Fruit fly (Drosophila melanogaster): Measurements from ENCODE around the gene CG14109.

CG14109 gene

dm6 chr3L:13425571-13425970, 15.1 kb upstream of the CG14109 start, which contains the start of gene CG14106:
CG14106 (minus strand) TSS chr3L:13425671.
- TF ChIP-seq gcm2 (GFP tag; optimal IDR thresholded peaks at IDR 0.05) (no peak), CG43689 (GFP tag; IDR thresholded peaks at IDR 0.05) (no peak), CG6689 (GFP tag; IDR thresholded peaks at IDR 0.05) (no peak), CG2889 (GFP tag; IDR thresholded peaks at IDR 0.05) (no peak), CG17361 (GFP tag; IDR thresholded peaks at IDR 0.05) (no peak), CG31365 (tag; optimal IDR thresholded peaks at IDR 0.05) (no peak), ro (GFP tag; IDR thresholded peaks at IDR 0.05) (no peak), jing (GFP tag; optimal IDR thresholded peaks at IDR 0.05) (no peak), CG11247 (GFP tag; IDR thresholded peaks at IDR 0.05) (no peak), so (GFP tag; IDR thresholded peaks at IDR 0.05) (no peak), onecut (GFP tag; IDR thresholded peaks at IDR 0.05) (no peak), CG8290 (GFP tag; optimal IDR thresholded peaks at IDR 0.05) (no peak), CG8290 (tag; optimal IDR thresholded peaks at IDR 0.05) (no peak), CG8924 (tag; optimal IDR thresholded peaks at IDR 0.05) (no peak), ham (GFP tag; IDR thresholded peaks at IDR 0.05) (no peak), mam (GFP tag; optimal IDR thresholded peaks at IDR 0.05) (no peak), CG4707 (GFP tag; optimal IDR thresholded peaks at IDR 0.05) (no peak), zen (tag; optimal IDR thresholded peaks at IDR 0.05) (no peak), kah (GFP tag; optimal IDR thresholded peaks at IDR 0.05) (no peak)

- TF ChIP-seq Hand (GFP tag; optimal IDR thresholded peaks at IDR 0.05) (no peak), ewg (GFP tag; optimal IDR thresholded peaks at IDR 0.05) (no peak), wor (GFP tag; IDR thresholded peaks at IDR 0.05) (no peak), CG14965 (GFP tag; optimal IDR thresholded peaks at IDR 0.05; ENCODE audit: borderline replicate concordance) (no peak), B-H2 (GFP tag; optimal IDR thresholded peaks at IDR 0.05) (no peak)
Observed at dm6 chr3L:13426573-13426972, 14.1 kb upstream of the CG14109 start, which contains the start of gene CG14105. CG14105 (minus strand) TSS chr3L:13426673.

- TF ChIP-seq B-H2 (GFP tag; optimal IDR thresholded peaks at IDR 0.05) (no peak), Dfd (GFP tag; optimal IDR thresholded peaks at IDR 0.05) (peak in 1 of 2 experiments; percentile 26), tll (GFP tag; optimal IDR thresholded peaks at IDR 0.05) (no peak)
Observed at dm6 chr3L:13430171-13430570, 10.5 kb upstream of the CG14109 start.

dm6 chr3L:13432791-13433190, 7.9 kb upstream of the CG14109 start:
- TF ChIP-seq toy (GFP tag; IDR thresholded peaks at IDR 0.05) (no peak), CG2129 (GFP tag; IDR thresholded peaks at IDR 0.05; ENCODE audit: partially characterized antibody) (no peak), CG4360 (GFP tag; IDR thresholded peaks at IDR 0.05) (no peak), CG8924 (tag; optimal IDR thresholded peaks at IDR 0.05) (no peak), crc (GFP tag; optimal IDR thresholded peaks at IDR 0.05) (no peak), CG11696 (GFP tag; IDR thresholded peaks at IDR 0.05) (no peak), CG8478 (optimal IDR thresholded peaks at IDR 0.05) (no peak), cg (GFP tag; optimal IDR thresholded peaks at IDR 0.05) (no peak), gfzf (GFP tag; optimal IDR thresholded peaks at IDR 0.05) (no peak), inv (GFP tag; IDR thresholded peaks at IDR 0.05; ENCODE audit: partially characterized antibody) (no peak), CG13775 (GFP tag; optimal IDR thresholded peaks at IDR 0.05) (no peak), ato (GFP tag; IDR thresholded peaks at IDR 0.05; ENCODE audit: partially characterized antibody) (peak; percentile 53), CG14860 (GFP tag; IDR thresholded peaks at IDR 0.05; ENCODE audit: partially characterized antibody) (peak; percentile 46), bbx (GFP tag; IDR thresholded peaks at IDR 0.05; ENCODE audit: partially characterized antibody) (peak; percentile 70; the same call in 1 of the 2 replicates), sisA (GFP tag; IDR thresholded peaks at IDR 0.05) (no peak), CG5180 (GFP tag; optimal IDR thresholded peaks at IDR 0.05) (no peak), trem (tag; optimal IDR thresholded peaks at IDR 0.05) (no peak), nau (GFP tag; optimal IDR thresholded peaks at IDR 0.05) (no peak), Ets65A (GFP tag) (no peak), Dll (GFP tag; IDR thresholded peaks at IDR 0.05; ENCODE audit: partially characterized antibody) (peak; percentile 19; the same call in 1 of the 4 replicates), E2f1 (GFP tag; IDR thresholded peaks at IDR 0.05) (no peak), CG3838 (GFP tag; optimal IDR thresholded peaks at IDR 0.05) (no peak), ap (GFP tag; IDR thresholded peaks at IDR 0.05) (no peak)
